Fruit fly (Drosophila melanogaster) whole organism, prepupa: ENCODE measurements around the gene Hph.

Source experiments
- Blimp-1 ChIP-seq: fragments of 200-800 bp; sonication (Bioruptor generic); optimal IDR thresholded peaks from 3 replicates; lab custom pipeline; 2017; ENCODE audit warnings: missing biosample characterization, missing genetic modification characterization, mild to moderate bottlenecking, moderate library complexity, missing genetic modification reagents
- CG10631 ChIP-seq: fragments of 200-800 bp; sonication (Bioruptor generic); optimal IDR thresholded peaks from 2 replicates; lab custom pipeline; 2016; ENCODE audit warnings: missing biosample characterization, missing genetic modification characterization
- CG10669 ChIP-seq: fragments of 200-800 bp; sonication (Bioruptor generic); optimal IDR thresholded peaks from 3 replicates; lab custom pipeline; 2018; ENCODE audit warnings: missing biosample characterization, mild to moderate bottlenecking, missing genetic modification characterization, moderate library complexity
- CG11294 ChIP-seq: fragments of 200-800 bp; sonication (Bioruptor generic); IDR thresholded peaks from 2 replicates; pipeline ENCODE4 v1.3.6; 2022; ENCODE audit warnings: missing biosample characterization, missing genetic modification characterization
- CG11762 ChIP-seq: fragments of 200-800 bp; sonication (Bioruptor generic); optimal IDR thresholded peaks from 3 replicates; lab custom pipeline; 2016; ENCODE audit warnings: missing biosample characterization, missing genetic modification characterization; ENCODE audit not compliant: insufficient read depth
- CG11902 ChIP-seq: fragments of 200-800 bp; sonication (Bioruptor generic); optimal IDR thresholded peaks from 3 replicates; lab custom pipeline; 2016; ENCODE audit warnings: missing biosample characterization, missing genetic modification characterization
- CG15336 ChIP-seq: fragments of 200-800 bp; sonication (Bioruptor generic); IDR thresholded peaks from 2 replicates; pipeline ENCODE4 v1.3.6; 2022; ENCODE audit warnings: missing biosample characterization, missing genetic modification characterization
- CG1621 ChIP-seq: fragments of 200-800 bp; sonication (Bioruptor generic); optimal IDR thresholded peaks from 3 replicates; lab custom pipeline; 2018; ENCODE audit warnings: missing biosample characterization, mild to moderate bottlenecking, missing genetic modification characterization
- CG16779 ChIP-seq: fragments of 200-800 bp; sonication (Bioruptor generic); optimal IDR thresholded peaks from 3 replicates; lab custom pipeline; 2017; ENCODE audit warnings: missing biosample characterization, mild to moderate bottlenecking, missing genetic modification characterization
- CG3032 ChIP-seq: fragments of 200-800 bp; optimal IDR thresholded peaks from 2 replicates; lab custom pipeline; 2019; ENCODE audit warnings: missing biosample characterization, mild to moderate bottlenecking, missing genetic modification characterization, moderate library complexity
- CG31627 ChIP-seq: fragments of 200-800 bp; sonication (Bioruptor generic); optimal IDR thresholded peaks from 3 replicates; lab custom pipeline; 2016; ENCODE audit warnings: missing biosample characterization, missing genetic modification characterization
- CG34406 ChIP-seq: fragments of 200-800 bp; sonication (Bioruptor generic); optimal IDR thresholded peaks from 3 replicates; lab custom pipeline; 2016; ENCODE audit warnings: missing biosample characterization, missing genetic modification characterization
- CG3919 ChIP-seq: fragments of 200-800 bp; sonication (Bioruptor generic); optimal IDR thresholded peaks from 3 replicates; lab custom pipeline; 2016; ENCODE audit warnings: missing biosample characterization, missing genetic modification characterization
- CG6163 ChIP-seq: fragments of 200-800 bp; sonication (Bioruptor generic); IDR thresholded peaks from 3 replicates; pipeline ENCODE4 v1.3.6; 2022; ENCODE audit warnings: missing biosample characterization, missing genetic modification characterization
- CG6276 ChIP-seq: fragments of 200-800 bp; sonication (Bioruptor generic); optimal IDR thresholded peaks from 2 replicates; lab custom pipeline; 2017; ENCODE audit warnings: missing biosample characterization, mild to moderate bottlenecking, missing genetic modification characterization
- CG6808 ChIP-seq: fragments of 200-800 bp; sonication (Bioruptor generic); optimal IDR thresholded peaks from 3 replicates; lab custom pipeline; 2017; ENCODE audit warnings: missing biosample characterization, missing genetic modification characterization, mild to moderate bottlenecking, moderate library complexity, missing genetic modification reagents
- CG6854 ChIP-seq: fragments of 200-800 bp; sonication (Bioruptor generic); optimal IDR thresholded peaks from 2 replicates; lab custom pipeline; 2017; ENCODE audit warnings: missing biosample characterization, mild to moderate bottlenecking, missing genetic modification characterization
- CG7368 ChIP-seq: fragments of 200-800 bp; sonication (Bioruptor generic); optimal IDR thresholded peaks from 3 replicates; lab custom pipeline; 2016; ENCODE audit warnings: missing biosample characterization, missing genetic modification characterization
- CG8119 ChIP-seq: fragments of 200-800 bp; sonication (Bioruptor generic); IDR thresholded peaks from 3 replicates; pipeline ENCODE4 v1.3.6; 2022; ENCODE audit warnings: missing biosample characterization, missing genetic modification characterization
- CG9139 ChIP-seq: fragments of 200-800 bp; sonication (Bioruptor generic); optimal IDR thresholded peaks from 3 replicates; lab custom pipeline; 2017; ENCODE audit warnings: missing biosample characterization, mild to moderate bottlenecking, missing genetic modification characterization
- Eip75B ChIP-seq: fragments of 200-800 bp; sonication (Bioruptor generic); optimal IDR thresholded peaks from 3 replicates; lab custom pipeline; 2016; ENCODE audit warnings: missing biosample characterization, missing genetic modification characterization
- Eip93F ChIP-seq: fragments of 200-800 bp; sonication (Bioruptor generic); optimal IDR thresholded peaks from 2 replicates; lab custom pipeline; 2016; ENCODE audit warnings: missing biosample characterization, mild to moderate bottlenecking, missing genetic modification characterization
- Ets21C ChIP-seq: fragments of 200-800 bp; sonication (Bioruptor generic); optimal IDR thresholded peaks from 3 replicates; lab custom pipeline; 2016; ENCODE audit warnings: missing biosample characterization, missing genetic modification characterization
- Ets96B ChIP-seq: fragments of 200-800 bp; optimal IDR thresholded peaks from 2 replicates; lab custom pipeline; 2019; ENCODE audit warnings: missing biosample characterization, mild to moderate bottlenecking, missing genetic modification characterization, moderate library complexity
- Gug ChIP-seq: fragments of 200-800 bp; sonication (Bioruptor generic); IDR thresholded peaks from 2 replicates; pipeline ENCODE4 v1.3.6; 2022; ENCODE audit warnings: missing biosample characterization, missing genetic modification characterization
- Hr38 ChIP-seq: sonication (Bioruptor generic); optimal IDR thresholded peaks from 2 replicates; lab custom pipeline; 2016; ENCODE audit warnings: missing biosample characterization, missing genetic modification characterization
- Hr4 ChIP-seq: fragments of 200-800 bp; sonication (Bioruptor generic); optimal IDR thresholded peaks from 3 replicates; lab custom pipeline; 2016; ENCODE audit warnings: missing biosample characterization, missing genetic modification characterization
- Lpt ChIP-seq: fragments of 200-800 bp; sonication (Bioruptor generic); optimal IDR thresholded peaks from 3 replicates; lab custom pipeline; 2016; ENCODE audit warnings: missing biosample characterization, missing genetic modification characterization
- OdsH ChIP-seq: fragments of 200-800 bp; sonication (Bioruptor generic); optimal IDR thresholded peaks from 3 replicates; lab custom pipeline; 2016; ENCODE audit warnings: missing biosample characterization, missing genetic modification characterization
- Smox ChIP-seq: fragments of 200-800 bp; sonication (Bioruptor generic); optimal IDR thresholded peaks from 3 replicates; lab custom pipeline; 2016; ENCODE audit warnings: missing biosample characterization, missing genetic modification characterization
- Sox102F ChIP-seq: fragments of 200-800 bp; sonication (Bioruptor generic); optimal IDR thresholded peaks from 2 replicates; lab custom pipeline; 2016; ENCODE audit warnings: missing biosample characterization, mild to moderate bottlenecking, missing genetic modification characterization
- Sox15 ChIP-seq: fragments of 200-800 bp; sonication (Bioruptor generic); optimal IDR thresholded peaks from 3 replicates; lab custom pipeline; 2016; ENCODE audit warnings: missing biosample characterization, missing genetic modification characterization
- achi ChIP-seq: fragments of 200-800 bp; sonication (Bioruptor generic); optimal IDR thresholded peaks from 3 replicates; lab custom pipeline; 2016; ENCODE audit warnings: missing biosample characterization, missing genetic modification characterization
- dac ChIP-seq: fragments of 200-800 bp; sonication (Bioruptor generic); optimal IDR thresholded peaks from 2 replicates; lab custom pipeline; 2017; ENCODE audit warnings: missing biosample characterization, mild to moderate bottlenecking, missing genetic modification characterization
- dsx ChIP-seq: fragments of 200-800 bp; optimal IDR thresholded peaks from 3 replicates; lab custom pipeline; 2019; ENCODE audit warnings: missing biosample characterization, mild to moderate bottlenecking, missing genetic modification characterization, moderate library complexity; ENCODE audit not compliant: poor library complexity, severe bottlenecking
- eg ChIP-seq: fragments of 200-800 bp; sonication (Bioruptor generic); IDR thresholded peaks from 3 replicates; pipeline ENCODE4 v1.3.6; 2022; ENCODE audit warnings: missing biosample characterization, missing genetic modification characterization
- esn ChIP-seq: fragments of 200-800 bp; sonication (Bioruptor generic); optimal IDR thresholded peaks from 2 replicates; lab custom pipeline; 2016; ENCODE audit warnings: missing biosample characterization, mild to moderate bottlenecking, missing genetic modification characterization, moderate library complexity
- fd85E ChIP-seq: fragments of 200-800 bp; sonication (Bioruptor generic); optimal IDR thresholded peaks from 3 replicates; lab custom pipeline; 2016; ENCODE audit warnings: missing biosample characterization, missing genetic modification characterization
- lz ChIP-seq: fragments of 200-800 bp; sonication (Bioruptor generic); optimal IDR thresholded peaks from 3 replicates; lab custom pipeline; 2016; ENCODE audit warnings: missing biosample characterization, missing genetic modification characterization
- pdm3 ChIP-seq: fragments of 200-800 bp; sonication (Bioruptor generic); optimal IDR thresholded peaks from 3 replicates; lab custom pipeline; 2016; ENCODE audit warnings: missing biosample characterization, missing genetic modification characterization
- salr ChIP-seq, 2 experiments: fragments of 200-800 bp; sonication (Bioruptor generic); optimal IDR thresholded peaks; 3 replicates each; lab custom pipeline; 2016 to 2018; ENCODE audit warnings: missing biosample characterization in 2 of 2, missing genetic modification characterization in 2 of 2, mild to moderate bottlenecking in 1 of 2
- ss ChIP-seq, 2 experiments: fragments of 200-800 bp; sonication (Bioruptor generic); optimal IDR thresholded peaks; 2 replicates in 1 of 2; 3 replicates in 1 of 2; lab custom pipeline; 2017 to 2018; ENCODE audit warnings: mild to moderate bottlenecking in 2 of 2, missing biosample characterization in 2 of 2, missing genetic modification characterization in 2 of 2, moderate library complexity in 1 of 2
- topi ChIP-seq: fragments of 200-800 bp; sonication (Bioruptor generic); optimal IDR thresholded peaks from 3 replicates; lab custom pipeline; 2016; ENCODE audit warnings: missing biosample characterization, missing genetic modification characterization
- vri ChIP-seq: fragments of 200-800 bp; sonication (Bioruptor generic); optimal IDR thresholded peaks from 3 replicates; lab custom pipeline; 2016; ENCODE audit warnings: missing biosample characterization, mild to moderate bottlenecking, missing genetic modification characterization

Gene Hph

DNA sequence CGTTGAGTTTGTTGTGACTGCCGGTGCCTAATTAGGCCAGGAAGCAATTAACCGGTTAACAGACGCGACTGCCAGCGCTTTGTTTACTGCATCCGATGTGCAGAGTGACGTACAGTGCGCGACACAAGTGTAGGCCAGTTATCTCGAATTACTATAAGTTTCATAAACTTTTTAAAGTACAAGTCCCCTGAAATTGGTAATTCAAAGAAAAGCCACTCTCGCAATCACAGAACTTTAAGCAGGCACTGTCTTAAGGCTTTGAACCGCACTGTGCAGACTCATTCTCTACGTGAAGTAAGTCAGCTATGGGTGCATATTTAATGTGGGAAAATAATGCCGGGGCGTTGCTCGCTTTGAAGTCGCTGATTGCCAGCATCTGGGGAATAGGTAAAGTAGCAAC, 47.4 kb upstream of the Hph start (continued):
- peak; percentile 85 for TF ChIP-seq esn (GFP tag; lab: Kevin White, UChicago)
- peak; percentile 76 for TF ChIP-seq dsx (GFP tag; lab: Kevin White, UChicago)
- TF ChIP-seq Gug (GFP tag; lab: Robert Waterston, UW), result peak; percentile 92
- peak; percentile 90 for TF ChIP-seq Eip75B (GFP tag; lab: Kevin White, UChicago)
- TF ChIP-seq CG11902 (GFP tag; lab: Kevin White, UChicago), result peak; percentile 88
- peak; percentile 94 for TF ChIP-seq CG3919
- peak; percentile 36 for TF ChIP-seq Blimp-1
- peak; percentile 92 for TF ChIP-seq OdsH
- peak; percentile 73 for TF ChIP-seq Sox102F (GFP tag; lab: Kevin White, UChicago)
- peak; percentile 86 for TF ChIP-seq CG31627 (GFP tag; lab: Kevin White, UChicago)
- peak; percentile 84 for TF ChIP-seq CG6808 (GFP tag; lab: Kevin White, UChicago)
- peak; percentile 76 for TF ChIP-seq fd85E
- peak; percentile 88 for TF ChIP-seq Lpt (GFP tag; lab: Kevin White, UChicago)
- TF ChIP-seq CG10669 (GFP tag; lab: Kevin White, UChicago), result peak; percentile 86
- TF ChIP-seq dac (GFP tag; lab: Kevin White, UChicago), result peak; percentile 84
- peak; percentile 93 for TF ChIP-seq Hr4 (GFP tag; lab: Kevin White, UChicago)
- TF ChIP-seq lz, result peak; percentile 81
- TF ChIP-seq eg (GFP tag; lab: Robert Waterston, UW), result peak; percentile 95
- peak; percentile 78 to 84 for TF ChIP-seq ss (GFP tag; optimal IDR thresholded peaks at IDR 0.05; lab: Kevin White, UChicago)
- TF ChIP-seq CG7368, result peak; percentile 90
- TF ChIP-seq pdm3 (GFP tag; lab: Kevin White, UChicago), result peak; percentile 94
- TF ChIP-seq CG9139 (GFP tag; lab: Kevin White, UChicago), result peak; percentile 74
- peak; percentile 86 for TF ChIP-seq Ets96B (tag; lab: Kevin White, UChicago)
- peak; percentile 82 for TF ChIP-seq topi
- TF ChIP-seq Smox (GFP tag; lab: Kevin White, UChicago), result peak; percentile 64
- TF ChIP-seq Hr38 (GFP tag; lab: Kevin White, UChicago), result peak; percentile 37
- TF ChIP-seq, all 60 proteins: peak for 56

DNA sequence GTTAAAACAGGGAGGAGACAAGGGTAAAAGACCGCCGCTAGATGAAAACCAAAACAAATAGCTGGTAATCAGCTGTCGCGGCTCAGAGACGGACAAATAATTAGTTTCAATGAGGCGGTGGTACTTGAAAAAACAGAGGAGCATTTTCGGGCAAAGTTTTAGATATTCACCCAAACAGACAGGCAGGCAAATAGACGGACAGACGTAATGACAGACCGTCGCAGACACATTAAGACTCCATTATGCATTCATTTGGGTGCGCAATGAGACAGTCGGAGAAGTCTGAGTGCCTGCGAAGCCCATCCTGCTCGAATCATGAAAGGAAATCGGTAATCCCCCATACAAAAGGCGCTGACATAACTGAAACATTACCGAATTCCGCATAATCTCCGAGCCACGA, 45.4 kb upstream of the Hph start:
- TF ChIP-seq OdsH (no peak), CG16779 (no peak), topi (no peak), salr (GFP tag; optimal IDR thresholded peaks at IDR 0.05; lab: Kevin White, UChicago) (no peak), Gug (GFP tag; lab: Robert Waterston, UW) (no peak), CG11294 (GFP tag; lab: Robert Waterston, UW) (no peak), CG6808 (GFP tag; lab: Kevin White, UChicago) (no peak)

DNA sequence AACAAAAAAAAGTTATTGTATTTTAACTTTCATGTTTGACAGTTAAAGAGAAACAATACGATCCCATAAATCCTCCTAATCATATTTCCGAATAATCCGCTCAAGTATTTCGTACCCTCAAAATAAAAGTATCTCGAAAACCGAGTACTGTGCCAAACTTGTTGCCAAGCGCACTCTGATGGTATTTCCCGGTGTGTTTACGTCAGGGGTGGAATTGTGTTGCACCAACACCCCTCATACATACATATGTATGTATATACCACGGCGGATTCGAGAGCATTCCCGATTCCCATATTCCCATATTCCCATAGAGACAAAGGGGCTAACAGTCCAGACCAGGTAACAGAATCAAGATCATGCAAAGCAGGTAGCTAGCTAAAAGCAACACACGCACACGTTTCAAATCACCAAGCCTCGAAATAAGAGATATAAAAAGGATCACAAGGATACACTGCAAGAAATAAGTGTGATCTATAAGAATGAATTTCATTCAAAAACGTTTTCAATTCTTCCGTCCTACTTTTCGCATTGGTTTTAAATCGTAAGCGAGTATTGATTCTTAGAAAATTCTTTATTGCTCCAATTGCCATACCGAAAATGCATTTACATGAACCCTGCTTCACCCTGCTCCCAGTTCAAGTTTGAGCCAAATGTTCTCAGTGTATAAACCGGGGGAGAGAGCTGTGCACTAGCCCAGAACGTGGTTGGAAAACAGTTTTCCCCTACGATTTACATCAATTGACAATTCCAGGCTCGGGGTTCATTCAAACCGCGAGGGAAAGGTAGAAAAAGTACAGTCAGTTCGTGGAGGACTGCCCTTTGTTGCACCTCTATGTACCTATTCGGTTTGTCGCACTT, 44.7 kb upstream of the Hph start:
- TF ChIP-seq achi, result peak; percentile 43
- peak; percentile 71 for TF ChIP-seq Eip75B (GFP tag; lab: Kevin White, UChicago)
- TF ChIP-seq CG6808 (GFP tag; lab: Kevin White, UChicago), result peak; percentile 72
- TF ChIP-seq Ets96B (tag; lab: Kevin White, UChicago), result peak; percentile 65
- no peak for TF ChIP-seq vri (GFP tag; lab: Kevin White, UChicago)
- TF ChIP-seq Sox102F (GFP tag; lab: Kevin White, UChicago), result no peak
- TF ChIP-seq eg (GFP tag; lab: Robert Waterston, UW), result no peak
- TF ChIP-seq salr (GFP tag; optimal IDR thresholded peaks at IDR 0.05; lab: Kevin White, UChicago), result peak in 1 of 2 experiments; percentile 20
- no peak for TF ChIP-seq CG6854 (GFP tag; lab: Kevin White, UChicago)
- TF ChIP-seq CG15336 (GFP tag; lab: Robert Waterston, UW), result 0 out of 2 replicates have a peak, but pooled peaks have one; percentile 35
- peak; percentile 49 for TF ChIP-seq pdm3 (GFP tag; lab: Kevin White, UChicago)
- TF ChIP-seq CG6163, result peak; percentile 28; the same call in 1 of the 3 replicates
- 0 out of 3 replicates have a peak, but pooled peaks have one; percentile 39 for TF ChIP-seq CG8119
- peak; percentile 50 for TF ChIP-seq CG10631 (GFP tag; lab: Kevin White, UChicago)
- TF ChIP-seq CG11762, result peak; percentile 18
- no peak for TF ChIP-seq Lpt (GFP tag; lab: Kevin White, UChicago)
- no peak for TF ChIP-seq Sox15
- TF ChIP-seq CG31627 (GFP tag; lab: Kevin White, UChicago), result peak; percentile 26
- TF ChIP-seq OdsH, result peak; percentile 49
- no peak for TF ChIP-seq Eip93F (GFP tag; lab: Kevin White, UChicago)
- TF ChIP-seq Ets21C (GFP tag; lab: Kevin White, UChicago), result no peak
- peak; percentile 9 for TF ChIP-seq CG34406 (GFP tag; lab: Kevin White, UChicago)
- peak; percentile 65 for TF ChIP-seq CG3919
- peak; percentile 23 for TF ChIP-seq CG6276 (GFP tag; lab: Kevin White, UChicago)
- peak; percentile 65 for TF ChIP-seq CG3032 (tag; lab: Kevin White, UChicago)
- TF ChIP-seq CG1621, result peak; percentile 36
